Worm (Caenorhabditis elegans) whole organism, mixed stage, embryonic: ENCODE results near the gene chil-16.
"Not testable (repeated sequence)": the region's sequence is repeated elsewhere in the genome, so short reads cannot be mapped to it uniquely, and the experiment has no call there.

Source experiments
- M03D4.4 ChIP-seq: sonication (generic microtip); optimal IDR thresholded peaks from 2 replicates; lab custom pipeline; 2017; ENCODE audit warnings: mild to moderate bottlenecking, missing genetic modification characterization, missing compliant biosample characterization
- bed-3 ChIP-seq: fragments of 200-800 bp; sonication (Bioruptor generic); optimal IDR thresholded peaks from 3 replicates; lab custom pipeline; 2018; ENCODE audit warnings: mild to moderate bottlenecking, missing genetic modification characterization, moderate library complexity, missing compliant biosample characterization
- blmp-1 ChIP-seq: fragments of 150-350 bp; optimal IDR thresholded peaks from 2 replicates; lab custom pipeline; 2014; ENCODE audit warnings: missing biosample characterization, missing genetic modification characterization
- ceh-39 ChIP-seq: fragments of 150-350 bp; optimal IDR thresholded peaks from 2 replicates; lab custom pipeline; 2014; ENCODE audit warnings: missing biosample characterization, missing genetic modification characterization
- ceh-43 ChIP-seq: fragments of 200-800 bp; sonication (Bioruptor generic); optimal IDR thresholded peaks from 2 replicates; lab custom pipeline; 2018; ENCODE audit warnings: mild to moderate bottlenecking, missing genetic modification characterization, moderate library complexity, missing compliant biosample characterization
- ceh-83 ChIP-seq: fragments of 200-800 bp; sonication (Bioruptor generic); optimal IDR thresholded peaks from 2 replicates; lab custom pipeline; 2018; ENCODE audit warnings: mild to moderate bottlenecking, missing genetic modification characterization, missing compliant biosample characterization
- ces-1 ChIP-seq: fragments of 150-350 bp; optimal IDR thresholded peaks from 2 replicates; lab custom pipeline; 2014; ENCODE audit warnings: missing biosample characterization, missing genetic modification reagents, missing genetic modification characterization
- cnd-1 ChIP-seq: fragments of 200-800 bp; sonication (Bioruptor generic); optimal IDR thresholded peaks from 2 replicates; lab custom pipeline; 2018; ENCODE audit warnings: mild to moderate bottlenecking, missing genetic modification characterization, missing compliant biosample characterization
- drap-1 ChIP-seq: fragments of 200-800 bp; sonication (Bioruptor generic); optimal IDR thresholded peaks from 3 replicates; lab custom pipeline; 2018; ENCODE audit warnings: mild to moderate bottlenecking, missing genetic modification characterization, missing compliant biosample characterization
- elt-3 ChIP-seq: fragments of 150-350 bp; optimal IDR thresholded peaks from 2 replicates; lab custom pipeline; 2014; ENCODE audit warnings: missing biosample characterization, missing genetic modification characterization
- flh-1 ChIP-seq: fragments of 200-800 bp; sonication (Bioruptor generic); optimal IDR thresholded peaks from 2 replicates; lab custom pipeline; 2018; ENCODE audit warnings: mild to moderate bottlenecking, missing genetic modification characterization, moderate library complexity, missing compliant biosample characterization
- ham-2 ChIP-seq: fragments of 200-800 bp; sonication (Bioruptor generic); optimal IDR thresholded peaks from 2 replicates; lab custom pipeline; 2018; ENCODE audit warnings: mild to moderate bottlenecking, missing genetic modification characterization, missing compliant biosample characterization
- hlh-1 ChIP-seq: fragments of 150-350 bp; optimal IDR thresholded peaks from 2 replicates; lab custom pipeline; 2014; ENCODE audit warnings: missing biosample characterization, missing genetic modification reagents, missing genetic modification characterization
- lin-32 ChIP-seq: fragments of 200-800 bp; sonication (Bioruptor generic); optimal IDR thresholded peaks from 2 replicates; lab custom pipeline; 2018; ENCODE audit warnings: mild to moderate bottlenecking, missing genetic modification characterization, missing compliant biosample characterization
- lsy-2 ChIP-seq: fragments of 150-350 bp; optimal IDR thresholded peaks from 2 replicates; lab custom pipeline; 2014; ENCODE audit warnings: missing biosample characterization, missing genetic modification characterization
- mab-5 ChIP-seq: fragments of 150-350 bp; optimal IDR thresholded peaks from 2 replicates; lab custom pipeline; 2014; ENCODE audit warnings: missing biosample characterization, missing genetic modification characterization
- mep-1 ChIP-seq: fragments of 150-350 bp; optimal IDR thresholded peaks from 2 replicates; lab custom pipeline; 2017; ENCODE audit warnings: missing biosample characterization, missing genetic modification reagents, missing genetic modification characterization, inconsistent platforms
- mls-2 ChIP-seq: sonication (generic microtip); optimal IDR thresholded peaks from 2 replicates; lab custom pipeline; 2016; ENCODE audit warnings: mild to moderate bottlenecking, missing genetic modification characterization, moderate library complexity, missing compliant biosample characterization
- nhr-2 ChIP-seq: fragments of 150-350 bp; optimal IDR thresholded peaks from 2 replicates; lab custom pipeline; 2014; ENCODE audit warnings: missing biosample characterization, missing genetic modification characterization
- nhr-28 ChIP-seq: fragments of 150-350 bp; optimal IDR thresholded peaks from 2 replicates; lab custom pipeline; 2014; ENCODE audit warnings: missing biosample characterization, missing genetic modification characterization
- nhr-76 ChIP-seq: sonication (generic microtip); optimal IDR thresholded peaks from 2 replicates; lab custom pipeline; 2017; ENCODE audit warnings: missing biosample characterization, missing genetic modification characterization
- pha-4 ChIP-seq: fragments of 150-350 bp; optimal IDR thresholded peaks from 2 replicates; lab custom pipeline; 2018; ENCODE audit warnings: missing biosample characterization, missing genetic modification reagents, missing genetic modification characterization
- sem-2 ChIP-seq: fragments of 200-800 bp; sonication (Bioruptor generic); optimal IDR thresholded peaks from 2 replicates; lab custom pipeline; 2018; ENCODE audit warnings: mild to moderate bottlenecking, missing genetic modification characterization, missing compliant biosample characterization
- snpc-4 ChIP-seq: fragments of 150-350 bp; optimal IDR thresholded peaks from 2 replicates; lab custom pipeline; 2014; ENCODE audit warnings: missing biosample characterization, missing genetic modification characterization
- tbx-8 ChIP-seq: fragments of 200-800 bp; sonication (Bioruptor generic); optimal IDR thresholded peaks from 2 replicates; lab custom pipeline; 2018; ENCODE audit warnings: mild to moderate bottlenecking, missing genetic modification characterization, moderate library complexity, missing compliant biosample characterization
- unc-120 ChIP-seq: sonication (generic microtip); optimal IDR thresholded peaks from 2 replicates; lab custom pipeline; 2017; ENCODE audit warnings: missing genetic modification characterization, missing compliant biosample characterization; ENCODE audit not compliant: poor library complexity, severe bottlenecking
- unc-39 ChIP-seq: fragments of 150-350 bp; optimal IDR thresholded peaks from 2 replicates; lab custom pipeline; 2014; ENCODE audit warnings: missing biosample characterization, missing genetic modification characterization
- unc-62 ChIP-seq: fragments of 150-350 bp; optimal IDR thresholded peaks from 2 replicates; lab custom pipeline; 2014; ENCODE audit warnings: missing biosample characterization, missing genetic modification reagents, missing genetic modification characterization
- zip-8 ChIP-seq: fragments of 150-350 bp; optimal IDR thresholded peaks from 2 replicates; lab custom pipeline; 2014; ENCODE audit warnings: missing biosample characterization, missing genetic modification characterization
- ztf-11 ChIP-seq: fragments of 150-350 bp; optimal IDR thresholded peaks from 2 replicates; lab custom pipeline; 2014; ENCODE audit warnings: missing biosample characterization, missing genetic modification characterization

Gene chil-16

DNA sequence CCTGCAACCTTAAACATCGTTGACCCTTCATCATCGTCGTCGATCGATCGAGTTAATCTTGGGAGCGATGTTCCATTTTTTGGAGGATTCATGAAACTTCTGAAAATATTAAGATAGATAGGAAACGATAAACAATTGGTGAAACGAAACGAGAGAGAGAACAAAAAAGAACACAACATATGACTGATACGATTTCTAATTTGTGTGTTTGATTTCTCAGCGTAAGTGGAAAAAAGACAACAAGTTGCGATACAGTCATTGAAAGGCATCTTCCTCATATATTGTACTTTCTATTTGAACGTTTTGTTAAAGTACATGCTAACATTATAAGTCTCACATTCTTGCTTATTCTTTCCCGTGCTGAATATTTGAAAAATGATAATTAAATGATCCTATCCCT lies 10.4 kb upstream of the chil-16 start, which contains the start of gene R09D1.12:
TSS of gene R09D1.12 (minus strand) at position 101 of the 400 bp plus-strand sequence.
- not testable (repeated sequence) for TF ChIP-seq ces-1; mls-2 (tag; lab: Kevin White, UChicago); unc-39 (tag; lab: Kevin White, UChicago)

ce11 chrII:9447965-9448364 lies 6.2 kb upstream of the chil-16 start, which contains the start of gene chil-18:
Gene chil-18 (plus strand): TSS chrII:9448265.
- TF ChIP-seq lsy-2 (tag; lab: Kevin White, UChicago): no peak
- TF ChIP-seq nhr-76: no peak
- no peak for TF ChIP-seq unc-120 (tag; lab: Kevin White, UChicago)
- no peak for TF ChIP-seq pha-4 (tag; lab: Kevin White, UChicago)
- no peak for TF ChIP-seq tbx-8 (GFP tag; lab: Kevin White, UChicago)

DNA sequence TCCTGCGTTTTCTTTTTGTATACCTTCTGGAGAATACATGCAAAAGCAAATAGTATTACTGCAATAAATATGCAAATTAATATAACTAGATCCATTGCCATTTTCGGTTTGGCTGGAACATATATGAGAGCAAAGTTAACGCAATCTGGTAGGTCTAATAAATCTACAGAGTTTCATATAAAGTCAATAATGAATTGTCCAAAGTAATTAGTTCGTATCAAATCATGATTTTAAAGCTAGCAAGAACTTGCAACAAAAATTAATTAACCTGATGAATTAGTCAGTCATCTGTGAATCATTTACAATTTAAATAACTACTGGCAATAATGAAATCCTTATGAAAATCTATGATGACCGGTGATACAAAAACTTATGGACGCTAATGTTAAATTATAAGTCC lies 3.6 kb upstream of the chil-16 start, which contains the start of gene R09D1.13:
TSS of gene R09D1.13 (minus strand) at position 101 of the 400 bp plus-strand sequence.
- no peak for TF ChIP-seq drap-1 (GFP tag; lab: Kevin White, UChicago)
- TF ChIP-seq elt-3: no peak
- TF ChIP-seq mep-1 (tag; lab: Kevin White, UChicago): no peak
- TF ChIP-seq unc-62 (GFP tag; lab: Kevin White, UChicago): no peak
- TF ChIP-seq ztf-11 (tag; lab: Kevin White, UChicago): no peak
- no peak for TF ChIP-seq zip-8
- TF ChIP-seq unc-120 (tag; lab: Kevin White, UChicago): no peak
- no peak for TF ChIP-seq snpc-4
- no peak for TF ChIP-seq tbx-8 (GFP tag; lab: Kevin White, UChicago)
- TF ChIP-seq, all 35 proteins: peak for 0

DNA sequence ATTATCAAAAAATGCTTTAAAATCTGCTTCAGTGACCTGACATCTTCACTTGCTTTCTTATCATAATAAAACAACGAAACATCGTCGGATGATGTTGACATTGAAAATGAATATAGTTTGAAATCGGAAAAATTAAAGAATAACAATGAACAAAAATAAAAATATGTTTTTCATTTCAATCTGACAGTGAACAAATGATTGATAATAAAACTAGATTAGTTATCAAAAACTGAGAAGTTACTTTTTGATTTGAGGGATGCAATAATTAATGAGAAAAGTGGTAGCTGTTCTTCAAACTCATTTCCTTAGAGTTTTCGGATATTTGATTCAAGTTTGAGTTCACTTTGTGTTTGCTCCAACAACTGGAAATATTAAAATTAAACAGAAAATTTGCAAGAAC lies 1.8 kb upstream of the chil-16 start, which contains the start of gene chil-15:
TSS of gene chil-15 (minus strand) at position 101 of the 400 bp plus-strand sequence.
- TF ChIP-seq cnd-1 (tag; lab: Kevin White, UChicago) (no peak), tbx-8 (GFP tag; lab: Kevin White, UChicago) (no peak), unc-120 (tag; lab: Kevin White, UChicago) (no peak), drap-1 (GFP tag; lab: Kevin White, UChicago) (no peak), sem-2 (no peak), ham-2 (GFP tag; lab: Kevin White, UChicago) (no peak), nhr-76 (no peak), nhr-2 (tag; lab: Kevin White, UChicago) (no peak), ces-1 (no peak), snpc-4 (no peak), mep-1 (tag; lab: Kevin White, UChicago) (no peak), ceh-83 (GFP tag; lab: Kevin White, UChicago) (no peak), bed-3 (GFP tag; lab: Kevin White, UChicago) (no peak), nhr-28 (tag; lab: Kevin White, UChicago) (no peak), hlh-1 (no peak), M03D4.4 (tag; lab: Kevin White, UChicago) (no peak), lin-32 (GFP tag; lab: Kevin White, UChicago) (no peak), mab-5 (no peak), mls-2 (tag; lab: Kevin White, UChicago) (no peak)

- no peak for TF ChIP-seq unc-39 (tag; lab: Kevin White, UChicago)
- no peak for TF ChIP-seq zip-8
- no peak for TF ChIP-seq lin-32 (GFP tag; lab: Kevin White, UChicago)
- TF ChIP-seq lsy-2 (tag; lab: Kevin White, UChicago): no peak
- no peak for TF ChIP-seq sem-2
- TF ChIP-seq unc-62 (GFP tag; lab: Kevin White, UChicago): no peak
- TF ChIP-seq pha-4 (tag; lab: Kevin White, UChicago): no peak
- TF ChIP-seq nhr-2 (tag; lab: Kevin White, UChicago): no peak
- no peak for TF ChIP-seq drap-1 (GFP tag; lab: Kevin White, UChicago)
- no peak for TF ChIP-seq flh-1
- no peak for TF ChIP-seq M03D4.4 (tag; lab: Kevin White, UChicago)
- TF ChIP-seq, all 35 proteins: peak for 0
Measured at ce11 chrII:9440060-9440459, 1.7 kb downstream of the chil-16 start, which contains the start of gene chil-17. Gene chil-17 (minus strand): TSS chrII:9440160.

- no peak for TF ChIP-seq cnd-1 (tag; lab: Kevin White, UChicago)
- no peak for TF ChIP-seq blmp-1 (tag; lab: Kevin White, UChicago)
- TF ChIP-seq snpc-4: no peak
- TF ChIP-seq M03D4.4 (tag; lab: Kevin White, UChicago): no peak
- no peak for TF ChIP-seq mep-1 (tag; lab: Kevin White, UChicago)
- TF ChIP-seq lsy-2 (tag; lab: Kevin White, UChicago): no peak
- no peak for TF ChIP-seq mls-2 (tag; lab: Kevin White, UChicago)
- TF ChIP-seq hlh-1: no peak
- no peak for TF ChIP-seq ceh-39 (tag; lab: Kevin White, UChicago)
- no peak for TF ChIP-seq tbx-8 (GFP tag; lab: Kevin White, UChicago)
- no peak for TF ChIP-seq nhr-28 (tag; lab: Kevin White, UChicago)
- no peak for TF ChIP-seq nhr-2 (tag; lab: Kevin White, UChicago)
- no peak for TF ChIP-seq unc-62 (GFP tag; lab: Kevin White, UChicago)
- TF ChIP-seq elt-3: no peak
- TF ChIP-seq ceh-43 (GFP tag; lab: Kevin White, UChicago): no peak
Measured at ce11 chrII:9438853-9439252, 2.9 kb downstream of the chil-16 start.
